Fruit fly (Drosophila melanogaster): ENCODE results near the gene Hsc70-1.

- no peak for TF ChIP-seq bab1 (GFP tag; optimal IDR thresholded peaks at IDR 0.05)
- TF ChIP-seq Clk (GFP tag; optimal IDR thresholded peaks at IDR 0.05), result no peak
- TF ChIP-seq ovo (GFP tag; optimal IDR thresholded peaks at IDR 0.05), result no peak
- no peak for TF ChIP-seq Hr96 (GFP tag; optimal IDR thresholded peaks at IDR 0.05)
- no peak for TF ChIP-seq kay (GFP tag; ENCODE audit: borderline replicate concordance)
- no peak for TF ChIP-seq pad (GFP tag; optimal IDR thresholded peaks at IDR 0.05)
- TF ChIP-seq CG14711 (tag; optimal IDR thresholded peaks at IDR 0.05), result no peak
Measured at dm6 chr3L:13925117-13925726, 48.6 kb upstream of the Hsc70-1 start, which contains the start of gene Rgl.

Data from whole organism, adult.